Fruit fly (Drosophila melanogaster) whole organism, embryonic: ENCODE measurements around the gene fln.

Experiments
- Antp ChIP-seq: fragments of 200-800 bp; sonication (Bioruptor generic); optimal IDR thresholded peaks from 3 replicates; lab custom pipeline; 2016; ENCODE audit warnings: missing biosample characterization, missing genetic modification characterization
- Atf3 ChIP-seq: fragments of 200-800 bp; sonication (Bioruptor generic); optimal IDR thresholded peaks from 3 replicates; lab custom pipeline; 2016; ENCODE audit warnings: missing biosample characterization, missing genetic modification characterization
- CG10209 ChIP-seq: fragments of 200-800 bp; sonication (Bioruptor generic); optimal IDR thresholded peaks from 3 replicates; lab custom pipeline; 2017; ENCODE audit warnings: missing biosample characterization, mild to moderate bottlenecking, missing genetic modification characterization, missing genetic modification reagents
- CG10979 ChIP-seq: fragments of 200-800 bp; sonication (Bioruptor generic); optimal IDR thresholded peaks from 2 replicates; lab custom pipeline; 2018; ENCODE audit warnings: missing biosample characterization, mild to moderate bottlenecking, missing genetic modification characterization, moderate library complexity
- CG12155 ChIP-seq: fragments of 200-800 bp; sonication (Bioruptor generic); optimal IDR thresholded peaks from 3 replicates; lab custom pipeline; 2016; ENCODE audit warnings: missing biosample characterization, missing genetic modification characterization
- CG12299 ChIP-seq: fragments of 200-800 bp; sonication (Bioruptor generic); optimal IDR thresholded peaks from 2 replicates; lab custom pipeline; 2018; ENCODE audit warnings: missing biosample characterization, mild to moderate bottlenecking, missing genetic modification characterization
- CG12659 ChIP-seq: fragments of 200-800 bp; sonication (Bioruptor generic); optimal IDR thresholded peaks from 3 replicates; lab custom pipeline; 2017; ENCODE audit warnings: mild to moderate bottlenecking, missing biosample characterization, missing genetic modification reagents, missing genetic modification characterization
- CG12942 ChIP-seq: fragments of 200-800 bp; sonication (Bioruptor generic); optimal IDR thresholded peaks from 3 replicates; lab custom pipeline; 2016; ENCODE audit warnings: missing biosample characterization, missing genetic modification characterization
- CG15073 ChIP-seq: fragments of 200-800 bp; sonication (Bioruptor generic); optimal IDR thresholded peaks from 2 replicates; lab custom pipeline; 2016; ENCODE audit warnings: missing biosample characterization, missing genetic modification characterization
- CG15696 ChIP-seq: fragments of 200-800 bp; sonication (Bioruptor generic); optimal IDR thresholded peaks from 2 replicates; lab custom pipeline; 2019; ENCODE audit warnings: missing biosample characterization, mild to moderate bottlenecking, missing genetic modification characterization, moderate library complexity
- CG16815 ChIP-seq: fragments of 200-800 bp; sonication (Bioruptor generic); optimal IDR thresholded peaks from 3 replicates; lab custom pipeline; 2017; ENCODE audit warnings: missing biosample characterization, mild to moderate bottlenecking, missing genetic modification characterization
- CG17359 ChIP-seq: fragments of 200-800 bp; sonication (Bioruptor generic); optimal IDR thresholded peaks from 3 replicates; lab custom pipeline; 2018; ENCODE audit warnings: missing biosample characterization, mild to moderate bottlenecking, missing genetic modification characterization, moderate library complexity
- CG17912 ChIP-seq: fragments of 200-800 bp; sonication (Bioruptor generic); optimal IDR thresholded peaks from 2 replicates; lab custom pipeline; 2018; ENCODE audit warnings: missing biosample characterization, mild to moderate bottlenecking, missing genetic modification characterization
- CG31365 ChIP-seq: fragments of 200-800 bp; sonication (Bioruptor generic); optimal IDR thresholded peaks from 2 replicates; lab custom pipeline; 2018; ENCODE audit warnings: missing biosample characterization, mild to moderate bottlenecking, missing genetic modification characterization
- CG32532 ChIP-seq: fragments of 200-800 bp; sonication (Bioruptor generic); IDR thresholded peaks from 2 replicates; pipeline ENCODE4 v1.3.6; 2022; ENCODE audit warnings: missing biosample characterization, missing genetic modification characterization
- CG34422 ChIP-seq: fragments of 200-800 bp; sonication (Bioruptor generic); IDR thresholded peaks from 3 replicates; pipeline ENCODE4 v1.3.6; 2022; ENCODE audit warnings: missing biosample characterization, missing genetic modification characterization
- CG7372 ChIP-seq: fragments of 200-800 bp; sonication (Bioruptor generic); IDR thresholded peaks from 2 replicates; pipeline ENCODE4 v1.3.6; 2022; ENCODE audit warnings: missing biosample characterization, missing genetic modification characterization
- CG7928 ChIP-seq: fragments of 200-800 bp; sonication (Bioruptor generic); optimal IDR thresholded peaks from 2 replicates; lab custom pipeline; 2017; ENCODE audit warnings: missing biosample characterization, mild to moderate bottlenecking, missing genetic modification characterization
- CG9609 ChIP-seq: fragments of 200-800 bp; sonication (Bioruptor generic); optimal IDR thresholded peaks from 3 replicates; lab custom pipeline; 2016; ENCODE audit warnings: missing biosample characterization, missing genetic modification characterization
- CoRest ChIP-seq: fragments of 200-800 bp; sonication (Bioruptor generic); optimal IDR thresholded peaks from 3 replicates; lab custom pipeline; 2018; ENCODE audit warnings: missing biosample characterization, mild to moderate bottlenecking, missing genetic modification characterization, moderate library complexity
- Fer2 ChIP-seq: fragments of 200-800 bp; sonication (Bioruptor generic); optimal IDR thresholded peaks from 2 replicates; lab custom pipeline; 2018; ENCODE audit warnings: missing biosample characterization, mild to moderate bottlenecking, missing genetic modification characterization, moderate library complexity
- NK7.1 ChIP-seq: fragments of 200-800 bp; sonication (Bioruptor generic); optimal IDR thresholded peaks from 3 replicates; lab custom pipeline; 2016; ENCODE audit warnings: missing biosample characterization, missing genetic modification characterization
- Ptx1 ChIP-seq: fragments of 200-800 bp; sonication (Bioruptor generic); IDR thresholded peaks from 2 replicates; pipeline ENCODE4 v1.3.6; 2022; ENCODE audit warnings: missing biosample characterization, missing genetic modification characterization
- Ravus ChIP-seq: fragments of 200-800 bp; sonication (Bioruptor generic); IDR thresholded peaks from 2 replicates; pipeline ENCODE4 v1.3.6; 2022; ENCODE audit warnings: missing biosample characterization, missing genetic modification characterization
- Scr ChIP-seq: fragments of 200-800 bp; sonication (Bioruptor generic); IDR thresholded peaks from 2 replicates; pipeline ENCODE4 v1.3.6; 2022; ENCODE audit warnings: missing biosample characterization, missing genetic modification characterization; ENCODE audit not compliant: partially characterized antibody
- Six4 ChIP-seq: fragments of 200-800 bp; sonication (Bioruptor generic); optimal IDR thresholded peaks from 2 replicates; lab custom pipeline; 2016; ENCODE audit warnings: missing biosample characterization, missing genetic modification characterization
- Sox102F ChIP-seq: fragments of 200-800 bp; sonication (Bioruptor generic); optimal IDR thresholded peaks from 2 replicates; lab custom pipeline; 2018; ENCODE audit warnings: missing biosample characterization, mild to moderate bottlenecking, missing genetic modification characterization, moderate library complexity
- Sry-β ChIP-seq: fragments of 200-800 bp; sonication (Bioruptor generic); optimal IDR thresholded peaks from 2 replicates; lab custom pipeline; 2018; ENCODE audit warnings: missing biosample characterization, mild to moderate bottlenecking, missing genetic modification characterization, moderate library complexity
- Ssrp ChIP-seq: fragments of 200-800 bp; sonication (Bioruptor generic); optimal IDR thresholded peaks from 2 replicates; lab custom pipeline; 2018; ENCODE audit warnings: missing biosample characterization, mild to moderate bottlenecking, missing genetic modification characterization, moderate library complexity
- Stat92E ChIP-seq, 3 experiments: fragments of >200 bp in 2 of 3; fragments of 200-800 bp in 1 of 3; sonication (Bioruptor generic) in 1 of 3; optimal IDR thresholded peaks; 2 replicates each; lab custom pipeline; 2017 to 2019; ENCODE audit warnings: missing biosample characterization in 3 of 3, missing genetic modification characterization in 3 of 3, mild to moderate bottlenecking in 1 of 3, moderate library complexity in 1 of 3
- TFAM ChIP-seq: fragments of 200-800 bp; sonication (Bioruptor generic); optimal IDR thresholded peaks from 2 replicates; lab custom pipeline; 2017; ENCODE audit warnings: missing biosample characterization, missing genetic modification characterization, inconsistent platforms
- Xrp1 ChIP-seq: fragments of 200-800 bp; sonication (Bioruptor generic); IDR thresholded peaks from 2 replicates; pipeline ENCODE4 v1.3.6; 2022; ENCODE audit warnings: missing biosample characterization, missing genetic modification characterization
- ase ChIP-seq: fragments of 200-800 bp; sonication (Bioruptor generic); IDR thresholded peaks from 3 replicates; pipeline ENCODE4 v1.3.6; 2022; ENCODE audit warnings: missing biosample characterization, missing genetic modification characterization
- br ChIP-seq: fragments of >200 bp; optimal IDR thresholded peaks from 2 replicates; lab custom pipeline; 2017
- crc ChIP-seq: fragments of 200-800 bp; sonication (Bioruptor generic); optimal IDR thresholded peaks from 2 replicates; lab custom pipeline; 2016; ENCODE audit warnings: missing biosample characterization, missing genetic modification characterization
- cwo ChIP-seq: fragments of 200-800 bp; sonication (Bioruptor generic); optimal IDR thresholded peaks from 3 replicates; lab custom pipeline; 2017; ENCODE audit warnings: missing biosample characterization, missing genetic modification characterization, mild to moderate bottlenecking, moderate library complexity, missing genetic modification reagents
- hb ChIP-seq: fragments of 200-800 bp; sonication (Bioruptor generic); IDR thresholded peaks from 3 replicates; pipeline ENCODE4 v1.3.6; 2022; ENCODE audit warnings: missing biosample characterization, missing genetic modification characterization; ENCODE audit not compliant: partially characterized antibody
- hth ChIP-seq: fragments of >200 bp; optimal IDR thresholded peaks from 2 replicates; lab custom pipeline; 2017; ENCODE audit warnings: inconsistent platforms
- ind ChIP-seq: fragments of 200-800 bp; sonication (Bioruptor generic); optimal IDR thresholded peaks from 3 replicates; lab custom pipeline; 2016; ENCODE audit warnings: missing biosample characterization, missing genetic modification characterization
- inv ChIP-seq: fragments of 200-800 bp; sonication (Bioruptor generic); IDR thresholded peaks from 2 replicates; pipeline ENCODE4 v1.3.6; 2022; ENCODE audit warnings: missing biosample characterization, missing genetic modification characterization; ENCODE audit not compliant: partially characterized antibody
- knrl ChIP-seq: fragments of 200-800 bp; sonication (Bioruptor generic); IDR thresholded peaks from 3 replicates; pipeline ENCODE4 v1.3.6; 2022; ENCODE audit warnings: missing biosample characterization, missing genetic modification characterization; ENCODE audit not compliant: partially characterized antibody
- nau ChIP-seq: fragments of 200-800 bp; sonication (Bioruptor generic); optimal IDR thresholded peaks from 3 replicates; lab custom pipeline; 2017; ENCODE audit warnings: missing biosample characterization, mild to moderate bottlenecking, missing genetic modification characterization, missing genetic modification reagents
- nmo ChIP-seq: fragments of 200-800 bp; sonication (Bioruptor generic); optimal IDR thresholded peaks from 2 replicates; lab custom pipeline; 2018; ENCODE audit warnings: missing biosample characterization, mild to moderate bottlenecking, missing genetic modification characterization, moderate library complexity
- onecut ChIP-seq: fragments of 200-800 bp; sonication (Bioruptor generic); IDR thresholded peaks from 2 replicates; pipeline ENCODE4 v1.3.6; 2022; ENCODE audit warnings: missing biosample characterization, missing genetic modification characterization
- pita ChIP-seq: fragments of 200-800 bp; sonication (Bioruptor generic); optimal IDR thresholded peaks from 2 replicates; lab custom pipeline; 2017; ENCODE audit warnings: missing biosample characterization, mild to moderate bottlenecking, missing genetic modification characterization
- repo ChIP-seq: fragments of 200-800 bp; sonication (Bioruptor generic); optimal IDR thresholded peaks from 2 replicates; lab custom pipeline; 2016; ENCODE audit warnings: missing biosample characterization, missing genetic modification characterization
- sim ChIP-seq: fragments of 200-800 bp; sonication (Bioruptor generic); IDR thresholded peaks from 2 replicates; pipeline ENCODE4 v1.3.6; 2022; ENCODE audit warnings: missing biosample characterization, missing genetic modification characterization
- sima ChIP-seq: fragments of 200-800 bp; sonication (Bioruptor generic); optimal IDR thresholded peaks from 2 replicates; lab custom pipeline; 2016; ENCODE audit warnings: missing biosample characterization, missing genetic modification characterization
- ttk ChIP-seq: fragments of 200-800 bp; sonication (Bioruptor generic); IDR thresholded peaks from 2 replicates; pipeline ENCODE4 v2.1.2; 2022; ENCODE audit warnings: missing biosample characterization, missing genetic modification characterization
- wek ChIP-seq: fragments of 200-800 bp; sonication (Bioruptor generic); optimal IDR thresholded peaks from 3 replicates; lab custom pipeline; 2018; ENCODE audit warnings: missing biosample characterization, mild to moderate bottlenecking, missing genetic modification characterization, moderate library complexity

fln gene

dm6 chr3L:20000878-20001640, 10.0 kb upstream of the fln start (continued):
- TF ChIP-seq Xrp1 (GFP tag; lab: Robert Waterston, UW) (no peak), hb (GFP tag; lab: Robert Waterston, UW) (no peak), Ptx1 (GFP tag; lab: Robert Waterston, UW) (no peak), cwo (GFP tag; lab: Kevin White, UChicago) (no peak), Sox102F (no peak), CG15073 (no peak), CG12155 (GFP tag; lab: Kevin White, UChicago) (no peak), CG10979 (tag; lab: Kevin White, UChicago) (no peak), sima (GFP tag; lab: Kevin White, UChicago) (no peak), Sry-β (GFP tag; lab: Kevin White, UChicago) (no peak), pita (GFP tag; lab: Kevin White, UChicago) (no peak), CG15696 (tag; lab: Kevin White, UChicago) (no peak), CG16815 (GFP tag; lab: Kevin White, UChicago) (no peak), CG31365 (tag; lab: Kevin White, UChicago) (no peak), CG9609 (GFP tag; lab: Kevin White, UChicago) (no peak), knrl (GFP tag; lab: Robert Waterston, UW) (no peak), CoRest (tag; lab: Kevin White, UChicago) (no peak), ase (GFP tag; lab: Robert Waterston, UW) (no peak), CG10209 (GFP tag; lab: Kevin White, UChicago) (no peak), hth (lab: Kevin White, UChicago) (no peak), onecut (peak; percentile 94), Stat92E (GFP tag; optimal IDR thresholded peaks at IDR 0.05; lab: Kevin White, UChicago) (no peak), Atf3 (GFP tag; lab: Kevin White, UChicago) (no peak), CG17912 (GFP tag; lab: Kevin White, UChicago) (peak; percentile 4), CG34422 (GFP tag; lab: Robert Waterston, UW) (no peak), Fer2 (no peak), NK7.1 (no peak), CG12299 (no peak), CG12942 (no peak), CG7928 (GFP tag; lab: Kevin White, UChicago) (no peak), ind (GFP tag; lab: Kevin White, UChicago) (no peak), nau (GFP tag; lab: Kevin White, UChicago) (no peak), Scr (GFP tag; lab: Robert Waterston, UW) (0 out of 2 replicates have a peak, but pooled peaks have one; percentile 13), CG12659 (peak; percentile 61), wek (no peak), Ravus (GFP tag; lab: Robert Waterston, UW) (no peak), CG32532 (GFP tag; lab: Robert Waterston, UW) (no peak), sim (GFP tag; lab: Robert Waterston, UW) (no peak), repo (no peak), ttk (no peak), inv (no peak), nmo (GFP tag; lab: Kevin White, UChicago) (peak; percentile 15), Six4 (GFP tag; lab: Kevin White, UChicago) (no peak), TFAM (GFP tag; lab: Kevin White, UChicago) (no peak), crc (no peak), CG7372 (GFP tag; lab: Robert Waterston, UW) (no peak), Antp (GFP tag; lab: Kevin White, UChicago) (no peak), CG17359 (tag; lab: Kevin White, UChicago) (no peak), br (lab: Kevin White, UChicago) (no peak), Ssrp (tag; lab: Kevin White, UChicago) (no peak)
